Worm (Caenorhabditis elegans) whole organism, late embryonic: Measurements from ENCODE around the gene srz-97.

Source experiments
- ama-1 ChIP-seq: fragments of 150-350 bp; optimal IDR thresholded peaks from 2 replicates; lab custom pipeline; 2014
- ceh-14 ChIP-seq: sonication (generic microtip); optimal IDR thresholded peaks from 2 replicates; lab custom pipeline; 2016; ENCODE audit warnings: missing genotype, missing genetic modification characterization, missing compliant biosample characterization
- mec-3 ChIP-seq: sonication (generic microtip); optimal IDR thresholded peaks from 2 replicates; lab custom pipeline; 2016; ENCODE audit warnings: borderline replicate concordance, missing genetic modification characterization, missing compliant biosample characterization
- tbx-2 ChIP-seq: sonication (generic microtip); optimal IDR thresholded peaks from 2 replicates; lab custom pipeline; 2016; ENCODE audit warnings: missing genetic modification characterization, missing compliant biosample characterization

- no peak for TF ChIP-seq mec-3
- no peak for TF ChIP-seq tbx-2 (tag; lab: Kevin White, UChicago)
- TF ChIP-seq ama-1 (lab: Kevin White, UChicago): no peak
- no peak for TF ChIP-seq ceh-14 (tag; lab: Kevin White, UChicago)
Observed at ce11 chrV:14422317-14422716, 45.7 kb downstream of the srz-97 start, which contains the start of gene pas-1.
